Worm (Caenorhabditis elegans) whole organism, L4 larva: ENCODE measurements around the gene nstp-6.

Source experiments
- F10B5.3 ChIP-seq: sonication (generic microtip); optimal IDR thresholded peaks from 2 replicates; lab custom pipeline; 2016; ENCODE audit warnings: mild to moderate bottlenecking, missing genetic modification characterization, missing compliant biosample characterization
- T26A8.4 ChIP-seq: fragments of 200-800 bp; sonication (Bioruptor generic); IDR thresholded peaks from 2 replicates; pipeline ENCODE4 v1.3.6; 2022; ENCODE audit warnings: missing genetic modification characterization, missing compliant biosample characterization
- Y48G9A.11 ChIP-seq: fragments of 200-800 bp; sonication (Bioruptor generic); IDR thresholded peaks from 2 replicates; pipeline ENCODE4 v1.3.6; 2022; ENCODE audit warnings: missing genetic modification reagents, missing genetic modification characterization, missing compliant biosample characterization
- ceh-28 ChIP-seq: fragments of 150-350 bp; optimal IDR thresholded peaks from 2 replicates; lab custom pipeline; 2014; ENCODE audit warnings: missing biosample characterization, missing genetic modification reagents, missing genetic modification characterization
- daf-16 ChIP-seq, 3 experiments: sonication (generic microtip); optimal IDR thresholded peaks; 2 replicates each; lab custom pipeline; 2016 to 2017; ENCODE audit warnings: missing genetic modification characterization in 3 of 3, missing genetic modification reagents in 3 of 3, mild to moderate bottlenecking in 2 of 3, missing compliant biosample characterization in 2 of 3, missing biosample characterization in 1 of 3, moderate library complexity in 1 of 3
- dmd-6 ChIP-seq: fragments of 200-800 bp; sonication (Bioruptor generic); IDR thresholded peaks from 2 replicates; pipeline ENCODE4 v1.3.6; 2022; ENCODE audit warnings: missing genetic modification reagents, missing genetic modification characterization, missing compliant biosample characterization
- dmd-9 ChIP-seq: fragments of 200-800 bp; sonication (Bioruptor generic); IDR thresholded peaks from 2 replicates; pipeline ENCODE4 v1.3.6; 2022; ENCODE audit warnings: missing genetic modification reagents, missing genetic modification characterization, missing compliant biosample characterization
- dpl-1 ChIP-seq: fragments of 150-350 bp; optimal IDR thresholded peaks from 2 replicates; lab custom pipeline; 2014; ENCODE audit warnings: missing biosample characterization, missing genetic modification reagents, missing genetic modification characterization
- dve-1 ChIP-seq: sonication (generic microtip); optimal IDR thresholded peaks from 2 replicates; lab custom pipeline; 2017; ENCODE audit warnings: antibody characterized with exemption, mild to moderate bottlenecking, missing genetic modification characterization, missing compliant biosample characterization; ENCODE audit not compliant: insufficient read depth
- fos-1 ChIP-seq: fragments of 150-350 bp; optimal IDR thresholded peaks from 2 replicates; lab custom pipeline; 2014; ENCODE audit warnings: missing biosample characterization, missing genetic modification characterization
- gei-8 ChIP-seq: fragments of 200-800 bp; sonication (Bioruptor generic); optimal IDR thresholded peaks from 2 replicates; lab custom pipeline; 2018; ENCODE audit warnings: mild to moderate bottlenecking, missing genetic modification characterization, missing compliant biosample characterization
- hif-1 ChIP-seq, 2 experiments: sonication (generic microtip); optimal IDR thresholded peaks; 2 replicates each; lab custom pipeline; 2016 to 2017; ENCODE audit warnings: missing compliant biosample characterization in 2 of 2, missing genetic modification characterization in 2 of 2, missing genetic modification reagents in 2 of 2, missing genotype in 2 of 2, mild to moderate bottlenecking in 1 of 2
- hlh-11 ChIP-seq: fragments of 200-800 bp; sonication (Bioruptor generic); optimal IDR thresholded peaks from 2 replicates; lab custom pipeline; 2018; ENCODE audit warnings: mild to moderate bottlenecking, missing genetic modification characterization, missing compliant biosample characterization
- hlh-30 ChIP-seq: sonication (generic microtip); optimal IDR thresholded peaks from 2 replicates; lab custom pipeline; 2017; ENCODE audit warnings: antibody characterized with exemption, mild to moderate bottlenecking, missing genetic modification characterization, missing compliant biosample characterization; ENCODE audit not compliant: insufficient read depth
- jun-1 ChIP-seq: fragments of 150-350 bp; optimal IDR thresholded peaks from 2 replicates; lab custom pipeline; 2014; ENCODE audit warnings: missing biosample characterization, missing genetic modification reagents, missing genetic modification characterization
- lin-15B ChIP-seq: fragments of 150-350 bp; sonication (generic microtip); optimal IDR thresholded peaks from 3 replicates; lab custom pipeline; 2014; ENCODE audit warnings: missing biosample characterization, missing genetic modification characterization
- lin-38 ChIP-seq: fragments of 200-800 bp; sonication (Bioruptor generic); IDR thresholded peaks from 2 replicates; pipeline ENCODE4 v1.3.6; 2022; ENCODE audit warnings: missing genetic modification reagents, missing genetic modification characterization, missing compliant biosample characterization
- lsy-2 ChIP-seq, 2 experiments: fragments of 150-350 bp in 1 of 2; sonication (generic microtip) in 1 of 2; optimal IDR thresholded peaks; 2 replicates each; lab custom pipeline; 2014 to 2017; ENCODE audit warnings: missing biosample characterization in 2 of 2, missing genetic modification characterization in 2 of 2
- mdl-1 ChIP-seq, 2 experiments: fragments of 150-350 bp in 1 of 2; sonication (generic microtip) in 1 of 2; optimal IDR thresholded peaks; 2 replicates each; lab custom pipeline; 2014 to 2017; ENCODE audit warnings: missing biosample characterization in 2 of 2, missing genetic modification characterization in 2 of 2
- mep-1 ChIP-seq: fragments of 150-350 bp; sonication (generic microtip); optimal IDR thresholded peaks from 3 replicates; lab custom pipeline; 2014; ENCODE audit warnings: missing biosample characterization, missing genetic modification characterization
- mes-2 ChIP-seq: sonication (generic microtip); optimal IDR thresholded peaks from 2 replicates; lab custom pipeline; 2016; ENCODE audit warnings: missing genotype, mild to moderate bottlenecking, missing genetic modification characterization, missing compliant biosample characterization; ENCODE audit not compliant: poor library complexity, severe bottlenecking
- nhr-102 ChIP-seq: sonication (generic microtip); optimal IDR thresholded peaks from 2 replicates; lab custom pipeline; 2016; ENCODE audit warnings: mild to moderate bottlenecking, missing genetic modification characterization, moderate library complexity, missing compliant biosample characterization
- nhr-28 ChIP-seq: fragments of 150-350 bp; optimal IDR thresholded peaks from 2 replicates; lab custom pipeline; 2014; ENCODE audit warnings: missing biosample characterization, missing genetic modification characterization
- nhr-42 ChIP-seq: fragments of 200-800 bp; sonication (Bioruptor generic); IDR thresholded peaks from 2 replicates; pipeline ENCODE4 v1.3.6; 2022; ENCODE audit warnings: missing genetic modification characterization, missing compliant biosample characterization
- nhr-48 ChIP-seq: sonication (generic microtip); optimal IDR thresholded peaks from 2 replicates; lab custom pipeline; 2016; ENCODE audit warnings: mild to moderate bottlenecking, missing genetic modification characterization, missing compliant biosample characterization
- nhr-6 ChIP-seq: fragments of 150-350 bp; optimal IDR thresholded peaks from 2 replicates; lab custom pipeline; 2014; ENCODE audit warnings: missing biosample characterization, missing genetic modification characterization
- pha-4 ChIP-seq, 2 experiments: fragments of 150-350 bp in 1 of 2; fragments of 200-800 bp in 1 of 2; sonication (Bioruptor generic) in 1 of 2; IDR thresholded peaks in 1 of 2; optimal IDR thresholded peaks in 1 of 2; 2 replicates each; pipeline versions ENCODE4 v1.3.6 to Lab custom; 2014 to 2022; ENCODE audit warnings: missing genetic modification characterization in 2 of 2, missing genetic modification reagents in 2 of 2, missing biosample characterization in 1 of 2, missing compliant biosample characterization in 1 of 2
- pqm-1 ChIP-seq: sonication (generic microtip); optimal IDR thresholded peaks from 2 replicates; lab custom pipeline; 2017; ENCODE audit warnings: missing biosample characterization, missing genetic modification characterization
- snpc-1.2 ChIP-seq: fragments of 200-800 bp; sonication (Bioruptor generic); IDR thresholded peaks from 2 replicates; pipeline ENCODE4 v1.3.6; 2022; ENCODE audit warnings: missing genetic modification reagents, missing genetic modification characterization, missing compliant biosample characterization
- snpc-4 ChIP-seq: fragments of 150-350 bp; optimal IDR thresholded peaks from 2 replicates; lab custom pipeline; 2014; ENCODE audit warnings: missing biosample characterization, missing genetic modification characterization
- tra-1 ChIP-seq: fragments of 200-800 bp; sonication (Bioruptor generic); IDR thresholded peaks from 2 replicates; pipeline ENCODE4 v1.3.6; 2022; ENCODE audit warnings: missing genetic modification reagents, missing genetic modification characterization, missing compliant biosample characterization
- unc-130 ChIP-seq: sonication (generic microtip); optimal IDR thresholded peaks from 2 replicates; lab custom pipeline; 2016; ENCODE audit warnings: missing genetic modification reagents, missing genetic modification characterization, missing compliant biosample characterization

The nstp-6 gene

ce11 chrIV:3551777-3552462 lies 4.5 kb upstream of the nstp-6 start (continued):
- TF ChIP-seq unc-130 (GFP tag; lab: Kevin White, UChicago) = peak; percentile 26
- TF ChIP-seq daf-16 (GFP tag; optimal IDR thresholded peaks at IDR 0.05; lab: Kevin White, UChicago) = peak; percentile 2 to 67
- peak; percentile 41 for TF ChIP-seq daf-16 (tag; optimal IDR thresholded peaks at IDR 0.05; lab: Kevin White, UChicago)
- peak; percentile 55 for TF ChIP-seq tra-1
- TF ChIP-seq snpc-1.2 = peak; percentile 78; the same call in 1 of the 2 replicates
- TF ChIP-seq dpl-1 (GFP tag; lab: Kevin White, UChicago) = peak; percentile 38

- TF ChIP-seq snpc-4 (tag; lab: Kevin White, UChicago) (no peak), jun-1 (tag; lab: Kevin White, UChicago) (peak; percentile 10), gei-8 (GFP tag; lab: Kevin White, UChicago) (no peak), nhr-6 (tag; lab: Kevin White, UChicago) (peak; percentile 86), mep-1 (tag; lab: Kevin White, UChicago) (peak; percentile 50), mdl-1 (tag; optimal IDR thresholded peaks at IDR 0.05; lab: Kevin White, UChicago) (no peak), pqm-1 (peak; percentile 48), nhr-102 (peak; percentile 27), tra-1 (no peak), F10B5.3 (tag; lab: Kevin White, UChicago) (peak; percentile 47), nhr-28 (peak; percentile 73), dmd-6 (GFP tag; lab: Robert Waterston, UW) (peak; percentile 25; the same call in 1 of the 2 replicates), hif-1 (tag; optimal IDR thresholded peaks at IDR 0.05; lab: Kevin White, UChicago) (no peak), nhr-48 (tag; lab: Kevin White, UChicago) (peak; percentile 25), mes-2 (tag; lab: Kevin White, UChicago) (peak; percentile 57), Y48G9A.11 (GFP tag; lab: Robert Waterston, UW) (no peak), hlh-30 (tag; lab: Kevin White, UChicago) (peak; percentile 26), T26A8.4 (peak; percentile 36; the same call in 1 of the 2 replicates), fos-1 (no peak), daf-16 (GFP tag; optimal IDR thresholded peaks at IDR 0.05; lab: Kevin White, UChicago) (no peak), daf-16 (tag; optimal IDR thresholded peaks at IDR 0.05; lab: Kevin White, UChicago) (peak; percentile 76), lsy-2 (tag; optimal IDR thresholded peaks at IDR 0.05; lab: Kevin White, UChicago) (no peak), lin-38 (GFP tag; lab: Robert Waterston, UW) (peak; percentile 43), hlh-11 (tag; lab: Kevin White, UChicago) (peak; percentile 63), dve-1 (tag; lab: Kevin White, UChicago) (peak; percentile 90), nhr-42 (no peak), pha-4 (GFP tag; IDR thresholded peaks at IDR 0.05; lab: Robert Waterston, UW) (no peak), pha-4 (tag; optimal IDR thresholded peaks at IDR 0.05; lab: Kevin White, UChicago) (peak; percentile 63), lin-15B (no peak)
Observed at ce11 chrIV:3548315-3548714, 915 bp upstream of the nstp-6 start.

DNA sequence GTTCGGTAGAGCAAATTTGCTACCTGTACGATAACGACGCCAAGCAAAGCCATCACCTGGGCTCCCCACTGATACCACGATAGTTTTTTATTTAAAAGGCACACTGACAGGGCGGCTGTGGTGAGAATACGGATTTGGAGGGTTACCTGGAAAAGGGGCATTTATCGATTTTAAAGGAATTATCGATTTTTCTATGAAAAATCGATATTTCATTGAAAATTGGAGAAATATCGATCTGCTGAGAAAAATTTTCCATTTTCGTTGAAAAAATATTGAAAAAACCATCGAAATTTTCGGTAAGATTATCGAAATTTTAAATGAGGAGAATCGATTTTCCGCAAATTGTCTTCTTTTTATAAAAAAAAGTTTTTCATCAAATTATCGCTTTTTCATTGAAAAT lies 2.3 kb downstream of the nstp-6 start:
- no peak for TF ChIP-seq dmd-9
- peak; percentile 87 for TF ChIP-seq ceh-28 (tag; lab: Kevin White, UChicago)

ce11 chrIV:3539872-3540271 lies 7.5 kb downstream of the nstp-6 start, which contains the start of gene B0212.3:
B0212.3 (plus strand) TSS chrIV:3540172.
- TF ChIP-seq dve-1 (tag; lab: Kevin White, UChicago) = no peak
